Worm (Caenorhabditis elegans) whole organism, early embryonic: ENCODE data around the gene dmsr-10.

ENCODE experiments used
- B0310.2 ChIP-seq: sonication (generic microtip); optimal IDR thresholded peaks from 2 replicates; lab custom pipeline; 2016; ENCODE audit warnings: mild to moderate bottlenecking, missing genetic modification characterization, missing compliant biosample characterization
- F13C5.2 ChIP-seq: sonication (generic microtip); optimal IDR thresholded peaks from 2 replicates; lab custom pipeline; 2017; ENCODE audit warnings: mild to moderate bottlenecking, missing genetic modification characterization, inconsistent platforms, missing compliant biosample characterization
- aly-1 ChIP-seq: sonication (generic microtip); optimal IDR thresholded peaks from 2 replicates; lab custom pipeline; 2016; ENCODE audit warnings: missing genetic modification characterization, missing compliant biosample characterization
- ama-1 ChIP-seq: fragments of 150-350 bp; optimal IDR thresholded peaks from 2 replicates; lab custom pipeline; 2014
- ceh-13 ChIP-seq: fragments of 200-800 bp; sonication (Bioruptor generic); optimal IDR thresholded peaks from 2 replicates; lab custom pipeline; 2018; ENCODE audit warnings: mild to moderate bottlenecking, missing genetic modification characterization, missing compliant biosample characterization
- ceh-36 ChIP-seq: sonication (generic microtip); optimal IDR thresholded peaks from 2 replicates; lab custom pipeline; 2016; ENCODE audit warnings: missing genetic modification characterization, inconsistent platforms, missing compliant biosample characterization
- ets-7 ChIP-seq: sonication (generic microtip); optimal IDR thresholded peaks from 2 replicates; lab custom pipeline; 2016; ENCODE audit warnings: missing genotype, missing genetic modification characterization, missing compliant biosample characterization
- flt-1 ChIP-seq: fragments of 200-800 bp; sonication (Bioruptor generic); IDR thresholded peaks from 2 replicates; pipeline ENCODE4 v1.3.6; 2022; ENCODE audit warnings: missing genetic modification characterization, missing compliant biosample characterization
- hmbx-1 ChIP-seq: sonication (generic microtip); optimal IDR thresholded peaks from 2 replicates; lab custom pipeline; 2016; ENCODE audit warnings: mild to moderate bottlenecking, missing genetic modification characterization, missing compliant biosample characterization
- hmg-4 ChIP-seq: fragments of 200-800 bp; sonication (Bioruptor generic); optimal IDR thresholded peaks from 2 replicates; lab custom pipeline; 2018; ENCODE audit warnings: mild to moderate bottlenecking, missing genetic modification characterization, missing compliant biosample characterization
- hnd-1 ChIP-seq: sonication (generic microtip); optimal IDR thresholded peaks from 2 replicates; lab custom pipeline; 2016; ENCODE audit warnings: missing genetic modification characterization, missing compliant biosample characterization
- pes-1 ChIP-seq: fragments of 200-800 bp; sonication (Bioruptor generic); IDR thresholded peaks from 2 replicates; pipeline ENCODE4 v1.3.6; 2022; ENCODE audit warnings: missing genetic modification reagents, missing genetic modification characterization, missing compliant biosample characterization
- scrt-1 ChIP-seq: fragments of 200-800 bp; sonication (Bioruptor generic); IDR thresholded peaks from 2 replicates; pipeline ENCODE4 v1.3.6; 2022; ENCODE audit warnings: missing genetic modification characterization, missing compliant biosample characterization
- sea-1 ChIP-seq: fragments of 200-800 bp; sonication (Bioruptor generic); conservative IDR thresholded peaks from 2 replicates; pipeline ENCODE4 v1.3.6; 2022; ENCODE audit warnings: missing genetic modification characterization, missing compliant biosample characterization
- tbx-11 ChIP-seq: fragments of 200-800 bp; sonication (Bioruptor generic); IDR thresholded peaks from 2 replicates; pipeline ENCODE4 v1.3.6; 2022; ENCODE audit warnings: missing genetic modification characterization, missing compliant biosample characterization
- tbx-37 ChIP-seq: fragments of 200-800 bp; sonication (Bioruptor generic); conservative IDR thresholded peaks from 2 replicates; pipeline ENCODE4 v1.3.6; 2022; ENCODE audit warnings: missing genetic modification reagents, missing genetic modification characterization, missing compliant biosample characterization
- tra-4 ChIP-seq: sonication (generic microtip); optimal IDR thresholded peaks from 2 replicates; lab custom pipeline; 2017; ENCODE audit warnings: missing genetic modification characterization, missing compliant biosample characterization

The dmsr-10 gene

DNA sequence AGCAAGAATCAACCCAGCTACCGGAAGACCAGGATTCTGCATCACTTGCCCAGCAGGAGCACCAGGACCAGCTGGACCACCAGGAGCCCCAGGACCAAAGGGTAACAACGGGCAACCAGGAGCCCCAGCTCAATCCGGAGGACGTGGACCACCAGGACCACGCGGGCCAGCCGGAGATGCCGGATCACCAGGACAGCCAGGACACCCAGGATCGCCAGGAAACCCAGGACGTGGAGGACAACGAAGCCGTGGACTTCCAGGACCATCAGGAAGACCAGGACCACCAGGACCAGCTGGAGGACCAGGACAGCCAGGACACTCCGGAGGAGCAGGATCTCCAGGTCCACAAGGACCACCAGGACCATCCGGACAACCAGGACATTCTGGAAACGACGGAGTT, 29.8 kb upstream of the dmsr-10 start:
- TF ChIP-seq ets-7 (tag; lab: Kevin White, UChicago) (no peak), sea-1 (GFP tag; lab: Robert Waterston, UW) (0 out of 2 replicates have a peak, but pooled peaks have one; percentile 7)

DNA sequence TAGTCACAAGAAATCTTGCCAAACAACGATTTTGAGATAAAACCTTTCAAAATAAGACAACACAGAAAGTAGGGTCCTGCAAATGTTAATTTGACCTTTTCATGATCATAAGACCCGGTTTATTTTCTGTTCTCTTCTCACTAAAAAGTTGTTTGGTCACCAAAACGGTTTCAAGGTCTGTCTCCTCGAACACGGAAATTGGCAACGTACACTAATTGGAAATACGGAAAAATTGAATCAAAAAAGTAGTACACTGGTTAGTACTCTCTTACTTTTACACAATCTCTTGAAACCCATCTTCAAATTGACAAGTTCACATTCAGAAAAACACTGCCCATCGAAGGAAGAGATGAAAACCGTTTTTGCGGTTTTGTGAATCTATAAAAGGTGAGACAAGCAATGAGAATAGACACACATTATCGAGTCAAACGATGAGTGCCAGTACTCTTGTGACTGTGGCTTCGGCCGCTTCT, 29.0 kb upstream of the dmsr-10 start, which contains the start of gene col-142:
col-142 (plus strand) TSS at position 423 of the 473 bp plus-strand sequence.
- TF ChIP-seq tbx-37 (GFP tag; lab: Robert Waterston, UW), result no peak
- no peak for TF ChIP-seq ceh-13
- TF ChIP-seq hmbx-1 (tag; lab: Kevin White, UChicago), result no peak
- TF ChIP-seq hnd-1, result no peak
- no peak for TF ChIP-seq F13C5.2 (tag; lab: Kevin White, UChicago)
- no peak for TF ChIP-seq ceh-36 (tag; lab: Kevin White, UChicago)
- TF ChIP-seq pes-1 (GFP tag; lab: Robert Waterston, UW), result no peak

- no peak for TF ChIP-seq aly-1
- no peak for TF ChIP-seq ets-7 (tag; lab: Kevin White, UChicago)
- TF ChIP-seq F13C5.2 (tag; lab: Kevin White, UChicago), result no peak
- TF ChIP-seq B0310.2 (tag; lab: Kevin White, UChicago), result no peak
- TF ChIP-seq flt-1, result no peak
- TF ChIP-seq tbx-37 (GFP tag; lab: Robert Waterston, UW), result no peak
- no peak for TF ChIP-seq ceh-13
Measured at ce11 chrV:6830075-6830474, 28.3 kb upstream of the dmsr-10 start.

ce11 chrV:6829404-6829803, 27.7 kb upstream of the dmsr-10 start, which contains the start of gene col-141:
col-141 (plus strand) TSS chrV:6829704.
- TF ChIP-seq hnd-1, result no peak
- no peak for TF ChIP-seq tra-4 (tag; lab: Kevin White, UChicago)
- no peak for TF ChIP-seq tbx-37 (GFP tag; lab: Robert Waterston, UW)
- TF ChIP-seq ceh-13, result no peak
- TF ChIP-seq tbx-11 (GFP tag; lab: Robert Waterston, UW), result no peak
- TF ChIP-seq sea-1 (GFP tag; lab: Robert Waterston, UW), result no peak
- no peak for TF ChIP-seq flt-1
- no peak for TF ChIP-seq ets-7 (tag; lab: Kevin White, UChicago)
- no peak for TF ChIP-seq scrt-1 (GFP tag; lab: Robert Waterston, UW)
- no peak for TF ChIP-seq ama-1 (lab: Kevin White, UChicago)

DNA sequence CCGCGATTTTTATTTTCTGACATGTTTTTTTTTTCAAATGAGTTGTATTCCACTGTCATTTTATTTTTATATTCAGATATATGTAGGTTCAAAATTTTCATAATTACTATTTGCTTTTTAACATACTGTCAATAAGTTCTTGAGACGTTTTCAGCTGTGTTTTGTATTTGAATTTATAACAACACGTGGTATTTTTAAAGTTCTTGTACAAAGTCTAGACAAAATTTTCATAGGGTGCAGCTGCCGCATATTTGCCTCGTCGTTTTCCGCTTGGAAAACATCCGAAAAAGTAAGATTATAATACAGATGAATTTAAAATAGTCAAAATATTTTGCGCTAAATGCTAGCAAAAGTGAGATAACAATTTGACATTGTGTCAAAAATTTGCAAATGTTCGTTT, 27.0 kb upstream of the dmsr-10 start, which contains the start of gene dmsr-15:
dmsr-15 (minus strand) TSS at position 101 of the 400 bp plus-strand sequence.
- TF ChIP-seq pes-1 (GFP tag; lab: Robert Waterston, UW) (no peak), tra-4 (tag; lab: Kevin White, UChicago) (no peak), ceh-36 (tag; lab: Kevin White, UChicago) (no peak)

DNA sequence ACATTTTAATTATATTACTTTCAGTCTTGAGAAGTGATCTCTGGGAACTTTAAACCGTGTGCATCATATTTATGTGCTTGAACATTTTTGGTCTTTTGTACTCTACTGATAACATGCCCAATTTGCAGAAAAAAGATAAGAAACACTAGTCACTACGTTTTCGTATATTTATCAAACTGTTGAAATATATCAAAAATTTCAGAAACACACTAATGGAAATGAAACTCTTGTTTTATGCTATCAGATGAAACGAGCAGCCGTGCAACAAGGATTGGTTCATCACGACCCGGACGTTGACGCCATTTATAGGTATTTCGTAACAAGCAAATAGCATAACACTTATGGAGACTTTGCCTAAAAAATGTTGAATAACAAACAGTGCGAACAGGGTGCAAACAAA, 21.7 kb upstream of the dmsr-10 start:
- no peak for TF ChIP-seq ama-1 (lab: Kevin White, UChicago)
- TF ChIP-seq sea-1 (GFP tag; lab: Robert Waterston, UW), result no peak
- no peak for TF ChIP-seq ets-7 (tag; lab: Kevin White, UChicago)
- no peak for TF ChIP-seq tbx-11 (GFP tag; lab: Robert Waterston, UW)
- TF ChIP-seq hmbx-1 (tag; lab: Kevin White, UChicago), result no peak
- no peak for TF ChIP-seq F13C5.2 (tag; lab: Kevin White, UChicago)
- no peak for TF ChIP-seq ceh-36 (tag; lab: Kevin White, UChicago)
- TF ChIP-seq flt-1, result no peak
- TF ChIP-seq tbx-37 (GFP tag; lab: Robert Waterston, UW), result no peak
- no peak for TF ChIP-seq pes-1 (GFP tag; lab: Robert Waterston, UW)
- no peak for TF ChIP-seq aly-1
- TF ChIP-seq hnd-1, result no peak
- no peak for TF ChIP-seq hmg-4 (GFP tag; lab: Kevin White, UChicago)
- no peak for TF ChIP-seq scrt-1 (GFP tag; lab: Robert Waterston, UW)
- no peak for TF ChIP-seq tra-4 (tag; lab: Kevin White, UChicago)
- no peak for TF ChIP-seq ceh-13
- no peak for TF ChIP-seq B0310.2 (tag; lab: Kevin White, UChicago)

- no peak for TF ChIP-seq hmg-4 (GFP tag; lab: Kevin White, UChicago)
- no peak for TF ChIP-seq pes-1 (GFP tag; lab: Robert Waterston, UW)
- no peak for TF ChIP-seq hmbx-1 (tag; lab: Kevin White, UChicago)
- no peak for TF ChIP-seq hnd-1
Measured at ce11 chrV:6821509-6821908, 19.8 kb upstream of the dmsr-10 start, which contains the start of gene T15B7.8. T15B7.8 (plus strand) TSS chrV:6821809.

DNA sequence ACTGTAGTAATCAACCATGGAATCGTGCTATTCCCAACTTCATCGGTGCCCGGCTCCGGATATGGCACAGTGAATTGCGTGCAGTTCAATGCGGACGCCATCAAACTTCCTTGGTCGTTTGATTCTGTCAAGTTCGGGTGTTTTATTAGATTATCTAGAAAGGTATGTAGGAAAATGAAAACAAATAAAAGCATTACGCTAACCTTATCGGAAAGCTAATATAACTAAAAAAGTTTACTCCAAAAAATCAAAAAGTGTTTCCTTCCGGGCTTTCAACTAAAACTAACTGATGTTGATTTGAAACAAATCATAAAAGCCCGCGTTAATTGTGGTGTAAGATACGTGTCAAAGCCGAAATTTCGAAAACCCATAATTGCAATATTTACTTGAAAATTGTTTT, 18.1 kb upstream of the dmsr-10 start, which contains the start of gene dmsr-13:
dmsr-13 (minus strand) TSS at position 101 of the 400 bp plus-strand sequence.
- no peak for TF ChIP-seq ceh-13
- TF ChIP-seq flt-1, result no peak
- no peak for TF ChIP-seq aly-1
- no peak for TF ChIP-seq tra-4 (tag; lab: Kevin White, UChicago)
- no peak for TF ChIP-seq ceh-36 (tag; lab: Kevin White, UChicago)

DNA sequence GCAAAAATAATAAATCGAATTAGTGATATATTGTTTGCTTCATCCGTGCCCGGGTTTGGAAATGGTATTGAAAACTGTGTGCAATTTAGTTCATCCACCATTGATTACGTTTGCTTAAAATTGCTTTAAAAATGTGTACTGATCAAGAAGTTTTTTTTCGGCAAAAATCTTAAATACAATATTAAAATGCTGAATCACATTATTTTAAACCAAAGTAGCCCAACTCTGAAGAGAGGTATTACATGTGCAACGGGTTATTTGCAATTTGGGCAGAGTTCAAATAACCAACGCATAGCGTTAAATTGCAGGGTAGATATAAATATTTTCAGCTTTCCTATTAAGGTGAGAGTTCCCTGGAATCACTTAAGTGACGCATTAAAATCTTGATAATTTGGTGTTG, 15.4 kb upstream of the dmsr-10 start, which contains the start of gene dmsr-14:
dmsr-14 (minus strand) TSS at position 101 of the 400 bp plus-strand sequence.
- TF ChIP-seq ama-1 (lab: Kevin White, UChicago) (no peak), pes-1 (GFP tag; lab: Robert Waterston, UW) (no peak), hmg-4 (GFP tag; lab: Kevin White, UChicago) (no peak), ets-7 (tag; lab: Kevin White, UChicago) (no peak), F13C5.2 (tag; lab: Kevin White, UChicago) (no peak), sea-1 (GFP tag; lab: Robert Waterston, UW) (no peak), aly-1 (no peak), tbx-11 (GFP tag; lab: Robert Waterston, UW) (no peak), B0310.2 (tag; lab: Kevin White, UChicago) (no peak), tbx-37 (GFP tag; lab: Robert Waterston, UW) (no peak), ceh-36 (tag; lab: Kevin White, UChicago) (no peak), hnd-1 (no peak), ceh-13 (no peak), hmbx-1 (tag; lab: Kevin White, UChicago) (no peak), scrt-1 (GFP tag; lab: Robert Waterston, UW) (no peak), flt-1 (no peak), tra-4 (tag; lab: Kevin White, UChicago) (no peak)
